Fruit fly (Drosophila melanogaster): ENCODE results near the gene CG14086.

Gene CG14086

dm6 chr3L:19263480-19264140 lies 12.0 kb upstream of the CG14086 start, which contains the start of the genes CG42374 and Mettl5 (continued):
- 0 out of 2 replicates have a peak, but pooled peaks have one; percentile 18 for TF ChIP-seq CG9932 (GFP tag; IDR thresholded peaks at IDR 0.05)
- peak; percentile 48; the same call in 1 of the 3 replicates for TF ChIP-seq tgo (GFP tag; IDR thresholded peaks at IDR 0.05)
- peak; percentile 54 for TF ChIP-seq gem (tag; optimal IDR thresholded peaks at IDR 0.05)
- no peak for TF ChIP-seq hkb (optimal IDR thresholded peaks at IDR 0.05)
- peak; percentile 82 for TF ChIP-seq hkb (GFP tag; IDR thresholded peaks at IDR 0.05)
- TF ChIP-seq HmgZ (tag; optimal IDR thresholded peaks at IDR 0.05) = peak; percentile 42
- TF ChIP-seq CG13123 (GFP tag; optimal IDR thresholded peaks at IDR 0.05) = no peak
- no peak for TF ChIP-seq CG16863 (GFP tag; optimal IDR thresholded peaks at IDR 0.05)
- peak; percentile 14 for TF ChIP-seq ftz-f1 (GFP tag; optimal IDR thresholded peaks at IDR 0.05)
- 0 out of 2 replicates have a peak, but pooled peaks have one; percentile 4 for TF ChIP-seq onecut (GFP tag; IDR thresholded peaks at IDR 0.05)
- peak; percentile 13 for TF ChIP-seq CG13296 (GFP tag; optimal IDR thresholded peaks at IDR 0.05)
- peak; percentile 83 for TF ChIP-seq CG11695 (GFP tag; IDR thresholded peaks at IDR 0.05)
- peak; percentile 32 for TF ChIP-seq CG10979 (tag; optimal IDR thresholded peaks at IDR 0.05)
- no peak for TF ChIP-seq Atf3 (GFP tag; optimal IDR thresholded peaks at IDR 0.05)
- peak; percentile 20 for TF ChIP-seq CG12391 (tag; optimal IDR thresholded peaks at IDR 0.05)
- peak; percentile 29 for TF ChIP-seq CG6765 (GFP tag; optimal IDR thresholded peaks at IDR 0.05)
- no peak for TF ChIP-seq CG2129 (GFP tag; IDR thresholded peaks at IDR 0.05; ENCODE audit: partially characterized antibody)
- no peak for TF ChIP-seq CG33557 (GFP tag; optimal IDR thresholded peaks at IDR 0.05)
- peak; percentile 29; the same call in 2 of the 3 replicates for TF ChIP-seq row (GFP tag; IDR thresholded peaks at IDR 0.05)
- peak; percentile 17 for TF ChIP-seq CG10147 (GFP tag; optimal IDR thresholded peaks at IDR 0.05)
- peak; percentile 17 for TF ChIP-seq CG18476 (GFP tag; optimal IDR thresholded peaks at IDR 0.05)
- 0 out of 3 replicates have a peak, but pooled peaks have one; percentile 47 for TF ChIP-seq gce (GFP tag; IDR thresholded peaks at IDR 0.05)
- TF ChIP-seq Med (GFP tag) = peak; percentile 72
- peak; percentile 12 for TF ChIP-seq CG6683 (GFP tag; optimal IDR thresholded peaks at IDR 0.05)
- TF ChIP-seq CG15269 (tag; optimal IDR thresholded peaks at IDR 0.05) = peak; percentile 43
- peak; percentile 31 for TF ChIP-seq CG12659 (GFP tag; optimal IDR thresholded peaks at IDR 0.05)
- TF ChIP-seq Meics (GFP tag; optimal IDR thresholded peaks at IDR 0.05) = peak; percentile 60
- TF ChIP-seq Dll (GFP tag; IDR thresholded peaks at IDR 0.05; ENCODE audit: partially characterized antibody) = no peak
- TF ChIP-seq CG5245 (GFP tag; optimal IDR thresholded peaks at IDR 0.05) = no peak
- TF ChIP-seq CG4360 (GFP tag; IDR thresholded peaks at IDR 0.05) = peak; percentile 91
- TF ChIP-seq Fer3 (tag; optimal IDR thresholded peaks at IDR 0.05) = peak; percentile 45
- TF ChIP-seq CG31441 (GFP tag; IDR thresholded peaks at IDR 0.05) = peak; percentile 12; the same call in 1 of the 2 replicates
- peak; percentile 64 for TF ChIP-seq CG12769 (tag; optimal IDR thresholded peaks at IDR 0.05)
- peak; percentile 35 for TF ChIP-seq CG6813 (GFP tag; optimal IDR thresholded peaks at IDR 0.05)
- peak; percentile 21 for TF ChIP-seq gcm (GFP tag; optimal IDR thresholded peaks at IDR 0.05)
- peak; percentile 25 for TF ChIP-seq Dek (tag; optimal IDR thresholded peaks at IDR 0.05)
- peak; percentile 15 for TF ChIP-seq nmo (GFP tag; optimal IDR thresholded peaks at IDR 0.05)
- no peak for TF ChIP-seq CG8924 (tag; optimal IDR thresholded peaks at IDR 0.05)
- peak; percentile 21; the same call in 1 of the 3 replicates for TF ChIP-seq CG3726 (GFP tag; IDR thresholded peaks at IDR 0.05)
- TF ChIP-seq phol (tag; optimal IDR thresholded peaks at IDR 0.05) = peak; percentile 51
- no peak for TF ChIP-seq CG6272 (GFP tag; IDR thresholded peaks at IDR 0.05)
- no peak for TF ChIP-seq wor (GFP tag; IDR thresholded peaks at IDR 0.05)
- peak; percentile 92 for TF ChIP-seq nerfin-1 (tag; optimal IDR thresholded peaks at IDR 0.05)
- peak; percentile 46 for TF ChIP-seq CG10209 (GFP tag; optimal IDR thresholded peaks at IDR 0.05)
- TF ChIP-seq CG30403 (GFP tag; optimal IDR thresholded peaks at IDR 0.05) = peak; percentile 34
- no peak for TF ChIP-seq ttk (GFP tag; IDR thresholded peaks at IDR 0.05)
- no peak for TF ChIP-seq pita (GFP tag; optimal IDR thresholded peaks at IDR 0.05)
- TF ChIP-seq CG3065 (GFP tag; optimal IDR thresholded peaks at IDR 0.05) = no peak
- TF ChIP-seq CG6689 (GFP tag; IDR thresholded peaks at IDR 0.05) = peak; percentile 62; the same call in 1 of the 2 replicates

Measured in whole organism, embryonic.